Fruit fly (Drosophila melanogaster) Kc167 (cell line): ENCODE measurements around the gene CG42536.

Experiments
- Sin3A ChIP-seq: fragments of >200 bp; optimal IDR thresholded peaks from 2 replicates; lab custom pipeline; 2018; ENCODE audit warnings: missing external identifiers
- insv ChIP-seq: fragments of >200 bp; optimal IDR thresholded peaks from 3 replicates; lab custom pipeline; 2018; ENCODE audit warnings: missing external identifiers
- psq ChIP-seq: fragments of >200 bp; optimal IDR thresholded peaks from 2 replicates; lab custom pipeline; 2017; ENCODE audit warnings: missing external identifiers
- ttk ChIP-seq: sonication (Bioruptor generic); optimal IDR thresholded peaks from 2 replicates; lab custom pipeline; 2017; ENCODE audit warnings: missing external identifiers

- no peak for TF ChIP-seq psq (lab: Kevin White, UChicago)
- no peak for TF ChIP-seq insv
- no peak for TF ChIP-seq Sin3A
- no peak for TF ChIP-seq ttk (lab: Kevin White, UChicago)
These were observed 36.7 kb upstream of the CG42536 start for dm6 chr3L:10666511-10667003.
